Worm (Caenorhabditis elegans) whole organism, midembryonic: ENCODE results near the gene flr-4.

Experiments
- T22C8.4 ChIP-seq: fragments of 200-800 bp; sonication (Bioruptor generic); IDR thresholded peaks from 2 replicates; pipeline ENCODE4 v1.3.6; 2022; ENCODE audit warnings: missing genetic modification characterization, missing compliant biosample characterization
- cog-1 ChIP-seq: sonication (generic microtip); optimal IDR thresholded peaks from 2 replicates; lab custom pipeline; 2016; ENCODE audit warnings: missing genetic modification characterization, missing compliant biosample characterization
- flt-1 ChIP-seq: fragments of 200-800 bp; sonication (Bioruptor generic); IDR thresholded peaks from 2 replicates; pipeline ENCODE4 v1.3.6; 2022; ENCODE audit warnings: missing genetic modification characterization, missing compliant biosample characterization
- klf-2 ChIP-seq: fragments of 200-800 bp; sonication (Bioruptor generic); conservative IDR thresholded peaks from 2 replicates; pipeline ENCODE4 v1.3.6; 2022; ENCODE audit warnings: missing genetic modification reagents, missing genetic modification characterization, missing compliant biosample characterization
- med-1 ChIP-seq: sonication (generic microtip); optimal IDR thresholded peaks from 2 replicates; lab custom pipeline; 2017; ENCODE audit warnings: missing genetic modification characterization, mild to moderate bottlenecking, missing compliant biosample characterization, antibody characterized with exemption, missing genetic modification reagents; ENCODE audit not compliant: insufficient read depth
- ref-1 ChIP-seq: fragments of 200-800 bp; sonication (Bioruptor generic); conservative IDR thresholded peaks from 2 replicates; pipeline ENCODE4 v1.3.6; 2022; ENCODE audit warnings: missing genetic modification reagents, missing genetic modification characterization, missing compliant biosample characterization
- tab-1 ChIP-seq: fragments of 200-800 bp; sonication (Bioruptor generic); IDR thresholded peaks from 2 replicates; pipeline ENCODE4 v1.3.6; 2022; ENCODE audit warnings: missing genetic modification characterization, missing compliant biosample characterization
- ztf-23 ChIP-seq: fragments of 200-800 bp; sonication (Bioruptor generic); IDR thresholded peaks from 2 replicates; pipeline ENCODE4 v1.3.6; 2022; ENCODE audit warnings: missing genetic modification reagents, missing genetic modification characterization, missing compliant biosample characterization
- ztf-29 ChIP-seq: fragments of 200-800 bp; sonication (Bioruptor generic); IDR thresholded peaks from 2 replicates; pipeline ENCODE4 v1.3.6; 2022; ENCODE audit warnings: missing genetic modification reagents, missing genetic modification characterization, missing compliant biosample characterization

flr-4 gene

DNA sequence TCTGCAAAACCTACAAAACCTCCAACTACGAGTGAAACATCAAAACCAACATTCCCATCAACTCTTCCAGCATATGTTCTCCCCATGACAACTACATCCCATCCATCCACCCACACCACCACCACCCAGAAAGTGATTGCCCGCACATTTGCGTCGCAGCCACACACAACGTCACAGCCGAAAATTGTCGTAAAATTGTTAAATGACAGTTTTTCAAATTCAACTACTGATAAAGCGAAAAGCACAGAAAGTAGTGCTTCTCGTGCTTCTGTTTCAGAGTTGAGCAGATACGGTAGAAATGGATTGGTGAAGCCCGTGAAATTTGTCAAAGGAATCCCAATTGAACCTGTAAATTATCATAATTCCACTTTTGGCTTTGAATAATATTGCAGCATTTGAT, 1.4 kb upstream of the flr-4 start:
- no peak for TF ChIP-seq ref-1

DNA sequence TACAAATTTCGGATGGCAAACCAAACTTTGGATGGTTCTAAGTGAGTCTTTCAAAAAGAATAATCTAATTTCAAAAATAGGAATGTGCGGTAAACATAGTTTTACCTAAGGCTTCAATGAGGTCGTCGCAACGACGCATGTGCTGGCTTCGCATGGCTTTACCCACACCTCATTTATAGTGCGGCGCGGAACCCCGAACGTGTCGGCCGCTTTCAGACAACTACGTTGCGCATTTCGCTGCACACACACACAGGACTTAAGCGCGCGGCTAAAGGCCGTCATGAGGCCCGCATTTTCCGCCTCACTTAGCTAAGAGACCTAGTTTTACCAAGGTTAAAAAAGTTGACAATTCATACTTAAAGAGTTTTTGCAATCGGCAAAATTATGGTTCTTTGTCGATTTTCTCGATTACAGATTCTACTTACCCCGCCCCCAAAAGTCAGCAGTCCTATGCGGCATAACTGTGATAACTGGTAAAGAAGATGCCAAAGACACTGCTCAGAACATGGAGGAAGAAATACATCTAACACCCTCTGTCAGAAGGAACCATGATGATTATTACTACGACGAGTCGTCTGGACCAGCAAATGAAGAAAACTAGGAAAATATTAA, 3.7 kb downstream of the flr-4 start:
- TF ChIP-seq tab-1 (GFP tag; lab: Robert Waterston, UW) (0 out of 2 replicates have a peak, but pooled peaks have one; percentile 46), T22C8.4 (GFP tag; lab: Robert Waterston, UW) (no peak)

DNA sequence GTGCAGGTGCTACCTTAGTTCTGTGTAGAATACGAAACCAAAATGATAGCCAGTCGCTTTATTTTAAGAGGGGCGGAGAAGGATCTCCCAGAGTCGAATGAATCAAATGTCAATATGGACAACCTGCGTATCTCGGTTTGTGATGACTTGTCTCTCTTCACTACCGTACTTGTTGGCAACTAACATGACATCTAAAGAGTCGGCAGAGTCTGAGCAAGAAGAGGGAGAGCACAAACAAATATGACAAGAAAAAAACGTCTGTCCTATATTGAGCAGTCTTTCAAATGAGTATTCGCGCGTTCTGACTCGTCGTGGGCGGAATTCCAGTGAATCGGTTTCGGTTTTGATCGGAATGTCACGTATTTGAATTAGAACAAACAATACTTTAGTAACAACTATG, 5.8 kb downstream of the flr-4 start, which contains the start of gene F09B12.7:
Gene F09B12.7, minus strand, starts transcription at position 101 of the 400 bp plus-strand sequence.
- TF ChIP-seq ztf-29 (GFP tag; lab: Robert Waterston, UW) = no peak
- TF ChIP-seq flt-1 = no peak
- TF ChIP-seq klf-2 (GFP tag; lab: Robert Waterston, UW) = no peak

DNA sequence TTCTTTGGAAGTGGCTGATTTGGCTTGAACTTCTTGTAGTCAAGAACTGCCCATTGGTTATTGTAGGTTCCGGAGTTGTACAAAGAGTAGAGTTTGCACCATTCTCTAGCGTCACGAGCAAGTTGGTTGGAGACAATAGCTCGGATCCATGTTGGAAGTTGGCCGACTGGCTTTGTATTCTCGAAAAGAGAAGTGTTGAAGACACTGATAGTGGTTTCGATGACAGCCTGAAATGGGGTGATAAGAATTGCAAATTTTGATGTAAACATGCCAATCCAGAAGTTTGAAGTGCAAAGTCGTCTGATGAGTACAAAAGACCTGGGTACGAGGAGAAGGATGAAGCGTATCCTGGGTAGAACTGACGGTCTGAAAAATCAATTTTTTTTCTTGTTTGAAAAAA, 7.1 kb downstream of the flr-4 start:
- TF ChIP-seq cog-1 (no peak), ztf-29 (GFP tag; lab: Robert Waterston, UW) (no peak), ref-1 (no peak), ztf-23 (no peak)

DNA sequence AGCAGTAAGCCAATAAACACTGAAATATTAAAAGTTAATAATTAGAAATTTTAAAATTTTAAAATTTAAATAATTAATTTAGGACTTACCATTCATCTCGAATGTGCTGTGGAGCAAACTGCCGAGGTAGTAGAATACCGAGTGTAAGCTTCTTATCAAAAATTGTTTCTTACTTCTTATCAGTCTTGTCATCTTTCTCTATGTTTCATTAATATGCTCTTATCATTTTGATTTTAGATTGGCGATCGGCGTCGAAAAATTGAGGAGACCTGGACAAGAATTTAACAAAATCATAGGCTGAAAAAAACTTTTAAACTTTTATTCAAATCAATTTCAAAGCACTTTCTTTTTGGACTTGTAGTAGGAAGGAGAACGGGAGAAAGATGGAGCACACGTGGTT, 8.6 kb downstream of the flr-4 start, which contains the start of gene F09B12.3:
Gene F09B12.3, minus strand, starts transcription at position 192 of the 400 bp plus-strand sequence.
- TF ChIP-seq flt-1 (no peak), ztf-29 (GFP tag; lab: Robert Waterston, UW) (no peak), tab-1 (GFP tag; lab: Robert Waterston, UW) (no peak), med-1 (GFP tag; lab: Kevin White, UChicago) (no peak), ztf-23 (no peak), klf-2 (GFP tag; lab: Robert Waterston, UW) (no peak), ref-1 (no peak), cog-1 (no peak), T22C8.4 (GFP tag; lab: Robert Waterston, UW) (no peak)

DNA sequence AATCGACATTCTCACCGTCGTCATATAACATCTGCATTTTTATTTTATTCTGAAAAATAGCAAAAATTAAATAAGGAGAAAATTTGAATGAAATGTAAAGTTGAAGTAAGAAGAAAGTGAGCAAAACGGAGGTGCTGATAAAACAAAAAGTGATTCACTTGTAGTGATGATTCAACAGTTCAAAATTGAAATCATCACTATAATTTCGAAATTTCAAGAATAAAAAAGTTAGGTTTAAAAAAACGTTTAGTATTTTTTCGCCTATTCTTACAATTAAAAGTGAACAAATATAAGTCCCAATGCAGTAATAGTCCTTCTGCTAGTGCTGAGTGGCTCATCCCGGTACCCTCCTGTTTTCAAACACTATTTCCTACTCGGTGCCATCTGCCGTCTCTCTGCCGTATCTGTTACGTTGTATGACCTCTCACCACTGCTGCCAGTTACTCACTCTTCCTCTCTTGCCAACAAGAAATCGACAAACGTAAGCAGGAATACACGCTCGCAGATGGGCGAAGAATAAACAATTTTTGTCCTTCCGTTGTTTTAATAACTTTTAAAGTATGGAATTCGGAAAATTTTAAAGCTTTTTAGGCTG, 11.3 kb downstream of the flr-4 start, which contains the start of gene dhhc-1:
Gene dhhc-1, minus strand, starts transcription at position 51 of the 595 bp plus-strand sequence.
- 0 out of 2 replicates have a peak, but pooled peaks have one; percentile 12 for TF ChIP-seq flt-1
- TF ChIP-seq T22C8.4 (GFP tag; lab: Robert Waterston, UW) = no peak
- TF ChIP-seq tab-1 (GFP tag; lab: Robert Waterston, UW) = 0 out of 2 replicates have a peak, but pooled peaks have one; percentile 45
- peak; percentile 3 for TF ChIP-seq cog-1
- TF ChIP-seq ztf-23 = 0 out of 2 replicates have a peak, but pooled peaks have one; percentile 26

DNA sequence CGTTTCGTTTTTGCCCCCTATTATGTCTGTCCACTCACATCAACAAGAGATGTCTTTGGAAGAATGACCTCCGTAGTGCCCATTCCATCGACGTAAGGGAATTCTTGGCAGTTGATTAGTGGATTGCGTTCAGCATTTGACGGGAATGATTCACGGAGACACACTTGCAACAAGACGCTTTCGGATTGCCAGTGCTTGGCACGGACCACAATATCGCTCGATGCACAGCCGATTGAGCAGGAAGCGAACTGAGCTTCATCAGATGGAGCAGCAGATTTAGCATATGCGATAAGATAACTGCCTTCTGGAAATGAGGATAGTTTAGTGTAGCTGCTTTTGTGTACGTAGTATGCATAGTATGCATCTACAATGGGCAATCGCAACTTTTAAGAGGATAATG, 14.3 kb downstream of the flr-4 start:
- TF ChIP-seq ref-1 = no peak
- TF ChIP-seq ztf-23 = no peak
- TF ChIP-seq tab-1 (GFP tag; lab: Robert Waterston, UW) = no peak
- no peak for TF ChIP-seq klf-2 (GFP tag; lab: Robert Waterston, UW)

DNA sequence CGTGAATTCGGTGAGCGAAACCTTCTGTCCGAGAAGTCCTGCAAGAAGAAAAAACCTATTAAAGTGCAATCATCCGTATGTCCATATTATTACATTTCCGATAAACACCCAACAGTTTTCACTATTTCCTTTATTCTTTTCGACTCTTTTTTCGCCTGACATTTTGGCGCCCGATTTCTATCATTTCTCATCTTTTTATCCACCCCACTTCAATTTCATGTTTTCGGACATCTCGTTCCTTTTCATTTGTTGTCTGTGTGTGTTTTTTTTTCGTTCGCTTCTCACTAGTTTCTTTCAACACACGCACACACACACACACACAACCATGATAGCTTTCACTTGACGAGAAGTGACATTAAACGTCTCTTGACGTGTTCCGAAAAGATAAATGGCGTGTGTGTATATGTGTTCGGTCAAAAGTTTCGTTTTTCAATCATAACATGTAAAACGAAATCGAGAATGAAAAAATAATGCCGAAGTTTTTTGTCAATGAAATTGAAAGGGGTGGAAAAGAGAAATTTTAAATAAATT, 15.8 kb downstream of the flr-4 start:
- TF ChIP-seq ztf-23 (no peak), cog-1 (no peak), ref-1 (no peak), flt-1 (no peak), ztf-29 (GFP tag; lab: Robert Waterston, UW) (no peak), med-1 (GFP tag; lab: Kevin White, UChicago) (no peak), T22C8.4 (GFP tag; lab: Robert Waterston, UW) (no peak), tab-1 (GFP tag; lab: Robert Waterston, UW) (no peak), klf-2 (GFP tag; lab: Robert Waterston, UW) (no peak)

DNA sequence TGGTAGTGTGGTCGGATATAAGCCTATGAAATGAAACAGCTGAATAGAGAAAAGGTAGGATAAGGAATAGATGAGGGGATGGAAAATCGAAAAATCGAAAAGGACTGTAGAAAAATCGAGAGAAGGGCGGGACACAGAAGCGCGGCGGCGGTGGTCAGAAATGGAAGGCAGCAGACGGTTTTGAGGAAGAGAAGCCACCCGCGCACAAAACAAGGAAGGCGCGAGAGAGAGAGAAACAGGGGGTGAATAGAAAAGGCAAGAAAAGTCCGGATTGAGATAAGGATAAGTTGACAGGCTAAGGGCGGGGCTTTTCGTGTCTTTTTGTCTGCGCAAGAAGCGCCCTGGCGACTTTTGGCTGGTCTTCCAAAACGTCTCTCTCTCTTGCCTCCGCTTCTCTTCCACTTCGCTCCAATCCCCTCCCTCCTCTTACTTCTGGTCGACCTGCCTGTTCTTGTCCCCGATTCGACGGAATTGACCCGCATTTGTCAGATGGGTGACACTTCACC, 18.6 kb downstream of the flr-4 start, which contains the start of gene mlt-9:
Gene mlt-9, minus strand, starts transcription at position 51 of the 506 bp plus-strand sequence.
- 0 out of 2 replicates have a peak, but pooled peaks have one; percentile 6 for TF ChIP-seq klf-2 (GFP tag; lab: Robert Waterston, UW)
- no peak for TF ChIP-seq tab-1 (GFP tag; lab: Robert Waterston, UW)

DNA sequence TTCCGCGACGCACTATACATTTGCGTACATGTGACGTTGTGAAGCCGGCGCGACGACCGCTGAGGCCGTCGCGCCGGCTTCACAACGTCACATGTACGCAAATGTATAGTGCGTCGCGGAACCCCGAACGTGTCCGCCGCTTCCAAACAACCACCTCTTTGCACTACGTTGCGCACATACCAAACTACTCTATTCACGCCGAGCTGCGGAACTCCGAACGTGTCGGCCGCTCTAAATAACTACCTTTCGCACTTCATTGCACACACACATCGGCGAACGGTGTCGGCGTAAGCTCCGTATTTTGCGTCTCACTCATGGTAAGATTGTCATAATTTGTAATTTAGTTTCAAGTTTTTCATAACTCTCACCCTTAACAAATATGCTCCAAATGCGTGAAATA, 23.0 kb downstream of the flr-4 start:
- TF ChIP-seq flt-1 (no peak), T22C8.4 (GFP tag; lab: Robert Waterston, UW) (no peak), med-1 (GFP tag; lab: Kevin White, UChicago) (no peak), cog-1 (no peak), ztf-29 (GFP tag; lab: Robert Waterston, UW) (no peak), ztf-23 (no peak), tab-1 (GFP tag; lab: Robert Waterston, UW) (no peak), klf-2 (GFP tag; lab: Robert Waterston, UW) (no peak), ref-1 (no peak)

DNA sequence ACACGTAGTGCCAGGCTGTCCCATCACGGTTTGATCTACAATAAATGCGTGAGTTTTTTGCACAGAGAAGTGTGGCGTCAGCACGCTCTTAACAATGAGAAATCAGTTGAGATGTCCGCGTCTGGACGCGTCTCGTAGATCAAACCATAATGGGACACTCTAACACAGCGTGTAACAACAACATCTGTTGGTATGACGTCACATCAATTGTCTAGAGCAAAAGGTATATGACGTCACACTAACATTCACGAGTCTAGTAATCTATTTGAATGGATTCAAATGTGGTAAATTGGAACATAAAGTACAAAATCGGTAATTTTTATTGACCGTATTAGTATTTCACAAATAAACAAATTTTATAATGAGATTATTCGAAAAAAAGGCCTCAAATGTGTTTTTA, 26.6 kb downstream of the flr-4 start:
- TF ChIP-seq med-1 (GFP tag; lab: Kevin White, UChicago) (no peak), klf-2 (GFP tag; lab: Robert Waterston, UW) (no peak), tab-1 (GFP tag; lab: Robert Waterston, UW) (no peak), ref-1 (no peak)
